Fruit fly (Drosophila melanogaster) whole organism, embryonic: ENCODE data around the gene CG13605.

ENCODE experiments used
- Aef1 ChIP-seq: fragments of 200-800 bp; sonication (Bioruptor generic); IDR thresholded peaks from 3 replicates; pipeline ENCODE4 v1.3.6; 2022; ENCODE audit warnings: missing biosample characterization, missing genetic modification characterization
- Atf6 ChIP-seq: fragments of 200-800 bp; sonication (Bioruptor generic); IDR thresholded peaks from 2 replicates; pipeline ENCODE4 v1.3.6; 2022; ENCODE audit warnings: missing biosample characterization, missing genetic modification characterization
- Bdp1 ChIP-seq: fragments of 200-800 bp; sonication (Bioruptor generic); optimal IDR thresholded peaks from 3 replicates; lab custom pipeline; 2016; ENCODE audit warnings: missing biosample characterization, missing genetic modification characterization
- BtbVII ChIP-seq: fragments of 200-800 bp; sonication (Bioruptor generic); optimal IDR thresholded peaks from 3 replicates; lab custom pipeline; 2017; ENCODE audit warnings: missing biosample characterization, mild to moderate bottlenecking, missing genetic modification characterization
- CG10267 ChIP-seq: fragments of 200-800 bp; sonication (Bioruptor generic); optimal IDR thresholded peaks from 2 replicates; lab custom pipeline; 2018; ENCODE audit warnings: missing biosample characterization, mild to moderate bottlenecking, missing genetic modification characterization, moderate library complexity
- CG10366 ChIP-seq: fragments of 200-800 bp; sonication (Bioruptor generic); IDR thresholded peaks from 2 replicates; pipeline ENCODE4 v1.3.6; 2022; ENCODE audit warnings: missing biosample characterization, missing genetic modification characterization
- CG11504 ChIP-seq: fragments of 200-800 bp; sonication (Bioruptor generic); optimal IDR thresholded peaks from 3 replicates; lab custom pipeline; 2019; ENCODE audit warnings: missing biosample characterization, mild to moderate bottlenecking, missing genetic modification characterization, moderate library complexity
- CG13424 ChIP-seq: fragments of 200-800 bp; sonication (Bioruptor generic); optimal IDR thresholded peaks from 2 replicates; lab custom pipeline; 2019; ENCODE audit warnings: missing biosample characterization, mild to moderate bottlenecking, missing genetic modification characterization, moderate library complexity
- CG13624 ChIP-seq: fragments of 200-800 bp; sonication (Bioruptor generic); optimal IDR thresholded peaks from 2 replicates; lab custom pipeline; 2016; ENCODE audit warnings: missing biosample characterization, missing genetic modification characterization
- CG14667 ChIP-seq: fragments of 200-800 bp; sonication (Bioruptor generic); IDR thresholded peaks from 2 replicates; pipeline ENCODE4 v1.3.6; 2022; ENCODE audit warnings: missing biosample characterization, missing genetic modification characterization
- CG16815 ChIP-seq: fragments of 200-800 bp; sonication (Bioruptor generic); optimal IDR thresholded peaks from 3 replicates; lab custom pipeline; 2017; ENCODE audit warnings: missing biosample characterization, mild to moderate bottlenecking, missing genetic modification characterization
- CG6689 ChIP-seq: fragments of 200-800 bp; sonication (Bioruptor generic); IDR thresholded peaks from 2 replicates; pipeline ENCODE4 v1.3.6; 2022; ENCODE audit warnings: missing biosample characterization, missing genetic modification characterization
- CG9932 ChIP-seq: fragments of 200-800 bp; sonication (Bioruptor generic); IDR thresholded peaks from 2 replicates; pipeline ENCODE4 v1.3.6; 2022; ENCODE audit warnings: missing biosample characterization, missing genetic modification characterization
- CTCF ChIP-seq: fragments of 200-800 bp; sonication (Bioruptor generic); optimal IDR thresholded peaks from 2 replicates; lab custom pipeline; 2017; ENCODE audit warnings: missing biosample characterization, mild to moderate bottlenecking, missing genetic modification characterization, moderate library complexity
- Dbx ChIP-seq: fragments of 200-800 bp; sonication (Bioruptor generic); IDR thresholded peaks from 3 replicates; pipeline ENCODE4 v1.3.6; 2022; ENCODE audit warnings: missing biosample characterization, missing genetic modification characterization
- Dip2 ChIP-seq: fragments of 200-800 bp; sonication (Bioruptor generic); IDR thresholded peaks from 2 replicates; pipeline ENCODE4 v1.3.6; 2022; ENCODE audit warnings: missing biosample characterization, missing genetic modification characterization
- Dref ChIP-seq: fragments of 200-800 bp; sonication (Bioruptor generic); IDR thresholded peaks from 2 replicates; pipeline ENCODE4 v1.3.6; 2022; ENCODE audit warnings: missing biosample characterization, missing genetic modification characterization
- HHEX ChIP-seq: fragments of 200-800 bp; sonication (Bioruptor generic); optimal IDR thresholded peaks from 3 replicates; lab custom pipeline; 2017; ENCODE audit warnings: missing biosample characterization, mild to moderate bottlenecking, missing genetic modification characterization, missing genetic modification reagents
- HLH54F ChIP-seq: fragments of 200-800 bp; sonication (Bioruptor generic); optimal IDR thresholded peaks from 3 replicates; lab custom pipeline; 2016; ENCODE audit warnings: missing biosample characterization, missing genetic modification characterization
- Hand ChIP-seq: fragments of 200-800 bp; sonication (Bioruptor generic); optimal IDR thresholded peaks from 2 replicates; lab custom pipeline; 2017; ENCODE audit warnings: mild to moderate bottlenecking, missing biosample characterization, missing genetic modification reagents, missing genetic modification characterization
- Hey ChIP-seq: fragments of 200-800 bp; sonication (Bioruptor generic); optimal IDR thresholded peaks from 3 replicates; lab custom pipeline; 2018; ENCODE audit warnings: missing biosample characterization, mild to moderate bottlenecking, missing genetic modification characterization
- Hsf ChIP-seq: fragments of 200-800 bp; sonication (Bioruptor generic); optimal IDR thresholded peaks from 3 replicates; lab custom pipeline; 2016; ENCODE audit warnings: missing biosample characterization, missing genetic modification characterization
- MTF-1 ChIP-seq: fragments of 200-800 bp; sonication (Bioruptor generic); optimal IDR thresholded peaks from 2 replicates; lab custom pipeline; 2018; ENCODE audit warnings: missing biosample characterization, mild to moderate bottlenecking, missing genetic modification characterization, borderline replicate concordance
- Mes4 ChIP-seq: fragments of 200-800 bp; sonication (Bioruptor generic); optimal IDR thresholded peaks from 2 replicates; lab custom pipeline; 2016; ENCODE audit warnings: missing biosample characterization, missing genetic modification characterization
- PHDP ChIP-seq: fragments of 200-800 bp; sonication (Bioruptor generic); optimal IDR thresholded peaks from 3 replicates; lab custom pipeline; 2018; ENCODE audit warnings: missing biosample characterization, mild to moderate bottlenecking, missing genetic modification characterization, moderate library complexity
- Rfx ChIP-seq: fragments of 200-800 bp; sonication (Bioruptor generic); IDR thresholded peaks from 2 replicates; pipeline ENCODE4 v1.3.6; 2022; ENCODE audit warnings: missing biosample characterization, missing genetic modification characterization
- Trl ChIP-seq, 3 experiments: fragments of >200 bp in 2 of 3; fragments of 200-800 bp in 1 of 3; sonication (Bioruptor generic) in 1 of 3; optimal IDR thresholded peaks; 2 replicates in 1 of 3; 3 replicates in 2 of 3; lab custom pipeline; 2016 to 2017; ENCODE audit warnings: missing biosample characterization in 1 of 3, missing genetic modification characterization in 1 of 3
- ase ChIP-seq: fragments of 200-800 bp; sonication (Bioruptor generic); IDR thresholded peaks from 3 replicates; pipeline ENCODE4 v1.3.6; 2022; ENCODE audit warnings: missing biosample characterization, missing genetic modification characterization
- crp ChIP-seq, 2 experiments: fragments of 200-800 bp; sonication (Bioruptor generic); optimal IDR thresholded peaks; 2 replicates in 1 of 2; 3 replicates in 1 of 2; lab custom pipeline; 2017; ENCODE audit warnings: missing biosample characterization in 2 of 2, missing genetic modification characterization in 2 of 2, mild to moderate bottlenecking in 1 of 2, moderate library complexity in 1 of 2
- da ChIP-seq: fragments of 200-800 bp; sonication (Bioruptor generic); optimal IDR thresholded peaks from 2 replicates; lab custom pipeline; 2016; ENCODE audit warnings: missing biosample characterization, missing genetic modification characterization
- dmrt99B ChIP-seq: fragments of 200-800 bp; sonication (Bioruptor generic); optimal IDR thresholded peaks from 2 replicates; lab custom pipeline; 2018; ENCODE audit warnings: missing biosample characterization, mild to moderate bottlenecking, missing genetic modification characterization, moderate library complexity
- gce ChIP-seq: fragments of 200-800 bp; sonication (Bioruptor generic); IDR thresholded peaks from 3 replicates; pipeline ENCODE4 v1.3.6; 2022; ENCODE audit warnings: missing biosample characterization, missing genetic modification characterization
- gem ChIP-seq: fragments of 200-800 bp; sonication (Bioruptor generic); optimal IDR thresholded peaks from 2 replicates; lab custom pipeline; 2019; ENCODE audit warnings: missing biosample characterization, mild to moderate bottlenecking, missing genetic modification characterization, moderate library complexity
- lab ChIP-seq: fragments of 200-800 bp; sonication (Bioruptor generic); optimal IDR thresholded peaks from 3 replicates; lab custom pipeline; 2017; ENCODE audit warnings: missing biosample characterization, missing genetic modification characterization, mild to moderate bottlenecking, moderate library complexity, missing genetic modification reagents
- pan ChIP-seq, 4 experiments: fragments of >200 bp in 3 of 4; fragments of 200-800 bp in 1 of 4; sonication (Bioruptor generic) in 1 of 4; optimal IDR thresholded peaks in 3 of 4; IDR thresholded peaks in 1 of 4; 2 replicates each; pipeline versions ENCODE4 v1.3.6 to Lab custom; 2017 to 2022; ENCODE audit warnings: missing biosample characterization in 2 of 4, missing genetic modification characterization in 2 of 4, mixed read lengths in 1 of 4
- peb ChIP-seq: fragments of 200-800 bp; sonication (Bioruptor generic); IDR thresholded peaks from 2 replicates; pipeline ENCODE4 v1.3.6; 2022; ENCODE audit warnings: missing biosample characterization, missing genetic modification characterization
- prd ChIP-seq, 3 experiments: fragments of >200 bp in 2 of 3; fragments of 200-800 bp in 1 of 3; sonication (Bioruptor generic) in 1 of 3; optimal IDR thresholded peaks in 2 of 3; IDR thresholded peaks in 1 of 3; 2 replicates in 2 of 3; 3 replicates in 1 of 3; pipeline versions ENCODE4 v1.3.6 to Lab custom; 2017 to 2022; ENCODE audit warnings: missing biosample characterization in 1 of 3, missing genetic modification characterization in 1 of 3
- schlank ChIP-seq: fragments of 200-800 bp; sonication (Bioruptor generic); optimal IDR thresholded peaks from 2 replicates; lab custom pipeline; 2018; ENCODE audit warnings: missing biosample characterization, mild to moderate bottlenecking, missing genetic modification characterization
- sens ChIP-seq: fragments of 200-800 bp; sonication (Bioruptor generic); peaks from one replicate; lab custom pipeline; 2016; ENCODE audit warnings: missing biosample characterization, missing genetic modification characterization
- shn ChIP-seq: fragments of 200-800 bp; sonication (Bioruptor generic); optimal IDR thresholded peaks from 3 replicates; lab custom pipeline; 2016; ENCODE audit warnings: missing biosample characterization, missing genetic modification characterization
- slbo ChIP-seq: fragments of 200-800 bp; sonication (Bioruptor generic); IDR thresholded peaks from 2 replicates; pipeline ENCODE4 v1.3.6; 2022; ENCODE audit warnings: missing biosample characterization, missing genetic modification characterization
- so ChIP-seq: fragments of 200-800 bp; sonication (Bioruptor generic); IDR thresholded peaks from 3 replicates; pipeline ENCODE4 v1.3.6; 2022; ENCODE audit warnings: missing biosample characterization, missing genetic modification characterization
- sqz ChIP-seq: fragments of 200-800 bp; sonication (Bioruptor generic); optimal IDR thresholded peaks from 3 replicates; lab custom pipeline; 2018; ENCODE audit warnings: missing biosample characterization, mild to moderate bottlenecking, missing genetic modification characterization
- sug ChIP-seq: fragments of 200-800 bp; optimal IDR thresholded peaks from 2 replicates; lab custom pipeline; 2019; ENCODE audit warnings: missing biosample characterization, mild to moderate bottlenecking, missing genetic modification characterization, moderate library complexity
- tgo ChIP-seq: fragments of 200-800 bp; sonication (Bioruptor generic); IDR thresholded peaks from 3 replicates; pipeline ENCODE4 v1.3.6; 2022; ENCODE audit warnings: missing biosample characterization, missing genetic modification characterization
- tio ChIP-seq: fragments of 200-800 bp; sonication (Bioruptor generic); optimal IDR thresholded peaks from 2 replicates; lab custom pipeline; 2017; ENCODE audit warnings: missing biosample characterization, missing genetic modification characterization, inconsistent platforms

CG13605 gene

dm6 chr3R:24100717-24101116 is 11.5 kb downstream of the CG13605 start (continued):
- TF ChIP-seq lab (GFP tag; lab: Kevin White, UChicago) (peak; percentile 42), Dip2 (no peak), dmrt99B (tag; lab: Kevin White, UChicago) (peak; percentile 49), sug (tag; lab: Kevin White, UChicago) (peak; percentile 24), so (GFP tag; lab: Robert Waterston, UW) (0 out of 3 replicates have a peak, but pooled peaks have one; percentile 37), Mes4 (GFP tag; lab: Kevin White, UChicago) (no peak), da (GFP tag; lab: Kevin White, UChicago) (no peak), prd (optimal IDR thresholded peaks at IDR 0.05; lab: Kevin White, UChicago) (no peak), prd (GFP tag; IDR thresholded peaks at IDR 0.05; lab: Robert Waterston, UW) (peak; percentile 37; the same call in 2 of the 3 replicates), Bdp1 (GFP tag; lab: Kevin White, UChicago) (no peak), pan (optimal IDR thresholded peaks at IDR 0.05; lab: Kevin White, UChicago) (no peak), pan (GFP tag; optimal IDR thresholded peaks at IDR 0.05 in 1 of 2, IDR thresholded peaks at IDR 0.05 in 1 of 2) (peak in 1 of 2 experiments; percentile 27), Dref (no peak), CG13624 (GFP tag; lab: Kevin White, UChicago) (peak; percentile 29), CG16815 (GFP tag; lab: Kevin White, UChicago) (no peak), ase (GFP tag; lab: Robert Waterston, UW) (no peak), PHDP (tag; lab: Kevin White, UChicago) (peak; percentile 37), tgo (GFP tag; lab: Robert Waterston, UW) (peak; percentile 20; the same call in 1 of the 3 replicates), Hsf (GFP tag; lab: Kevin White, UChicago) (peak; percentile 2), sens (peak; percentile 76), slbo (GFP tag; lab: Robert Waterston, UW) (peak; percentile 71), HHEX (GFP tag; lab: Kevin White, UChicago) (no peak), CG14667 (GFP tag; lab: Robert Waterston, UW) (0 out of 2 replicates have a peak, but pooled peaks have one; percentile 15), Rfx (GFP tag; lab: Robert Waterston, UW) (peak; percentile 60), Atf6 (GFP tag; lab: Robert Waterston, UW) (peak; percentile 40; the same call in 1 of the 2 replicates)

- TF ChIP-seq Hey (tag; lab: Kevin White, UChicago) (no peak), schlank (tag; lab: Kevin White, UChicago) (peak; percentile 41), shn (GFP tag; lab: Kevin White, UChicago) (peak; percentile 76), CG9932 (GFP tag; lab: Robert Waterston, UW) (peak; percentile 79), BtbVII (peak; percentile 41), Trl (optimal IDR thresholded peaks at IDR 0.05; lab: Kevin White, UChicago) (no peak), Trl (GFP tag; optimal IDR thresholded peaks at IDR 0.05; lab: Kevin White, UChicago) (peak; percentile 65), CG13424 (tag; lab: Kevin White, UChicago) (peak; percentile 70), crp (GFP tag; optimal IDR thresholded peaks at IDR 0.05; lab: Kevin White, UChicago) (no peak), CG6689 (peak; percentile 80), lab (GFP tag; lab: Kevin White, UChicago) (peak; percentile 86), CG10366 (GFP tag; lab: Robert Waterston, UW) (peak; percentile 87), CG11504 (peak; percentile 82), Hand (GFP tag; lab: Kevin White, UChicago) (peak; percentile 2), tio (GFP tag; lab: Kevin White, UChicago) (peak; percentile 80), sqz (GFP tag; lab: Kevin White, UChicago) (no peak), gce (GFP tag; lab: Robert Waterston, UW) (peak; percentile 63; the same call in 2 of the 3 replicates), MTF-1 (GFP tag; lab: Kevin White, UChicago) (peak; percentile 36), Dbx (GFP tag; lab: Robert Waterston, UW) (peak; percentile 87), CTCF (GFP tag; lab: Kevin White, UChicago) (no peak), Aef1 (peak; percentile 85), gem (tag; lab: Kevin White, UChicago) (peak; percentile 81), CG10267 (tag; lab: Kevin White, UChicago) (peak; percentile 59), HLH54F (GFP tag; lab: Kevin White, UChicago) (peak; percentile 85), peb (peak; percentile 35; the same call in 1 of the 2 replicates)
Measured at dm6 chr3R:24099039-24100026, 12.9 kb downstream of the CG13605 start.
